Worm (Caenorhabditis elegans): ENCODE data around the gene aakg-5.

The aakg-5 gene

ce11 chrII:10016013-10016412, 41.1 kb upstream of the aakg-5 start, which contains the start of gene lec-2:
TSS of gene lec-2 (minus strand) at chrII:10016183.
- TF ChIP-seq sma-3 (GFP tag; optimal IDR thresholded peaks at IDR 0.05): peak; percentile 10
- peak; percentile 24 for TF ChIP-seq lin-11 (tag; optimal IDR thresholded peaks at IDR 0.05)
- TF ChIP-seq sma-9 (GFP tag; optimal IDR thresholded peaks at IDR 0.05): peak; percentile 36
- TF ChIP-seq sma-9 (tag; optimal IDR thresholded peaks at IDR 0.05): no peak
- TF ChIP-seq R02D3.7 (tag; optimal IDR thresholded peaks at IDR 0.05): no peak
- peak; percentile 6 to 12 for TF ChIP-seq mdl-1 (tag; optimal IDR thresholded peaks at IDR 0.05)
- no peak for TF ChIP-seq mab-5 (tag; optimal IDR thresholded peaks at IDR 0.05)
- TF ChIP-seq ZK546.5 (tag; optimal IDR thresholded peaks at IDR 0.05): no peak
- peak; percentile 44 for TF ChIP-seq nhr-129 (tag; optimal IDR thresholded peaks at IDR 0.05)
- peak; percentile 40 for TF ChIP-seq F13H6.1 (tag; optimal IDR thresholded peaks at IDR 0.05)
- TF ChIP-seq nhr-77 (tag; optimal IDR thresholded peaks at IDR 0.05): no peak
- no peak for TF ChIP-seq nhr-10 (tag; optimal IDR thresholded peaks at IDR 0.05)
- no peak for TF ChIP-seq ceh-82 (tag; optimal IDR thresholded peaks at IDR 0.05)
- TF ChIP-seq skn-1 (tag; optimal IDR thresholded peaks at IDR 0.05): no peak

- TF ChIP-seq aly-2 (tag; optimal IDR thresholded peaks at IDR 0.05) (no peak), mbf-1 (tag; optimal IDR thresholded peaks at IDR 0.05) (no peak), ztf-11 (tag; optimal IDR thresholded peaks at IDR 0.05) (no peak), nhr-129 (tag; optimal IDR thresholded peaks at IDR 0.05) (no peak), unc-55 (GFP tag; optimal IDR thresholded peaks at IDR 0.05) (no peak), C34F6.9 (tag; optimal IDR thresholded peaks at IDR 0.05) (no peak), F13H6.1 (tag; optimal IDR thresholded peaks at IDR 0.05) (no peak), gmeb-1 (tag; optimal IDR thresholded peaks at IDR 0.05) (no peak), alr-1 (tag; optimal IDR thresholded peaks at IDR 0.05) (no peak)
Observed at ce11 chrII:10014384-10014783, 39.5 kb upstream of the aakg-5 start.

- TF ChIP-seq ceh-16 (tag; optimal IDR thresholded peaks at IDR 0.05) (no peak), nhr-25 (tag; optimal IDR thresholded peaks at IDR 0.05) (peak; percentile 24), F13H6.1 (tag; optimal IDR thresholded peaks at IDR 0.05) (peak; percentile 23), unc-55 (GFP tag; optimal IDR thresholded peaks at IDR 0.05) (no peak), zag-1 (tag; optimal IDR thresholded peaks at IDR 0.05) (no peak), sma-9 (GFP tag; optimal IDR thresholded peaks at IDR 0.05) (peak; percentile 42), sma-9 (tag; optimal IDR thresholded peaks at IDR 0.05) (no peak), sma-3 (GFP tag; optimal IDR thresholded peaks at IDR 0.05) (no peak), nhr-129 (tag; optimal IDR thresholded peaks at IDR 0.05) (peak; percentile 82), C34F6.9 (tag; optimal IDR thresholded peaks at IDR 0.05) (no peak), lin-11 (tag; optimal IDR thresholded peaks at IDR 0.05) (no peak)
Observed at ce11 chrII:10012490-10012889, 37.6 kb upstream of the aakg-5 start.

DNA sequence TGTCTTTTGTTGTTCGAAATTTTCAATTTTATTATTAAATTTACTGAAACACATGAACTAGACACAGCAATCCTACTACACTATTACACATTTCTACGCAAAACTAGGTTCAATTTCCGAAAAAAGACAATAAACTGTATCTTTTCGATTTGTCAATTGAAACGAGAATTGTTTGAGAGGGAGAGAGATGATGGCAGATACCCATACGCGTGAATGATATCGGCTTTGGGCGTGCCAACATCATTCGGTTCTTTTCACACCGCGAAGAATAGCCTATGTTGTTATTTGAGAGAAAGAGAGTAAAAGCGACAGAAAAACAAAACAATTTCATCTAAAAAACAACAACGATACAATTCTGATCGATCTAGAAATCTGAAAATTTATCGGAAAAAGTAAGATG, 36.8 kb upstream of the aakg-5 start:
- TF ChIP-seq nhr-11 (tag; optimal IDR thresholded peaks at IDR 0.05) (no peak), unc-39 (tag; optimal IDR thresholded peaks at IDR 0.05) (no peak), nhr-25 (tag; optimal IDR thresholded peaks at IDR 0.05) (peak; percentile 21), sma-9 (GFP tag; optimal IDR thresholded peaks at IDR 0.05) (no peak), sma-9 (tag; optimal IDR thresholded peaks at IDR 0.05) (no peak), sma-3 (GFP tag; optimal IDR thresholded peaks at IDR 0.05) (peak; percentile 43), nhr-21 (tag; optimal IDR thresholded peaks at IDR 0.05) (no peak), nhr-77 (tag; optimal IDR thresholded peaks at IDR 0.05) (no peak)

- TF ChIP-seq nhr-237 (tag; optimal IDR thresholded peaks at IDR 0.05): no peak
- no peak for TF ChIP-seq unc-62 (GFP tag; optimal IDR thresholded peaks at IDR 0.05)
- peak; percentile 70 for TF ChIP-seq nhr-25 (tag; optimal IDR thresholded peaks at IDR 0.05)
- TF ChIP-seq sem-4 (tag; optimal IDR thresholded peaks at IDR 0.05): no peak
- no peak for TF ChIP-seq ztf-4 (tag; optimal IDR thresholded peaks at IDR 0.05)
Observed at ce11 chrII:10010914-10011313, 36.0 kb upstream of the aakg-5 start.

DNA sequence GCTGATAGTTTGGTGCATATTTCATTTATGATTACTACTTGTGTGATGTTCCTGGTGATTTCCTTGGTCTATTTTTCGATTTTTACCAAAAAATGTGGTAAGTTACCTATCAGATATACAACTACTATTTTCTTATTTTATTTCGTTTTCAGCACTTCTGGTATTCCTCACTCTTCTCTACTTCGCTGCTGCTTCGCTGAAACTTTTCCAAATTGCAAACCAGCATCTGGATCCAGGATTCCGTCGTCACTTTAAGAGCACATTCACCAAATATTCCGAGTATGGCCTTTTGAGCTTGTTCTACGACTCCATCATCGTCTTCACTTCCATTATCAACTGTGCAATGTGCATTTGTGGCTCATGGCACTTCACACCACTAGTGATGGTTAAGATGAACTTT, 33.6 kb upstream of the aakg-5 start:
- TF ChIP-seq elt-1 (tag; optimal IDR thresholded peaks at IDR 0.05): no peak
- TF ChIP-seq mdl-1 (tag; optimal IDR thresholded peaks at IDR 0.05): no peak
- no peak for TF ChIP-seq R02D3.7 (tag; optimal IDR thresholded peaks at IDR 0.05)
- no peak for TF ChIP-seq lsy-2 (tag; optimal IDR thresholded peaks at IDR 0.05)
- TF ChIP-seq skn-1 (tag; optimal IDR thresholded peaks at IDR 0.05): no peak
- no peak for TF ChIP-seq nhr-12 (tag; optimal IDR thresholded peaks at IDR 0.05)
- TF ChIP-seq unc-55 (GFP tag; optimal IDR thresholded peaks at IDR 0.05): no peak
- no peak for TF ChIP-seq zag-1 (tag; optimal IDR thresholded peaks at IDR 0.05)
- no peak for TF ChIP-seq fos-1 (tag; optimal IDR thresholded peaks at IDR 0.05)
- no peak for TF ChIP-seq nhr-21 (tag; optimal IDR thresholded peaks at IDR 0.05)
- TF ChIP-seq nhr-23 (tag; optimal IDR thresholded peaks at IDR 0.05): no peak
- TF ChIP-seq ztf-1 (GFP tag; conservative IDR thresholded peaks at IDR 0.05): no peak

Data from whole organism, L2 larva.